Fruit fly (Drosophila melanogaster) whole organism, prepupa: Measurements from ENCODE around the gene Atg13.

Experiments used
- Blimp-1 ChIP-seq: fragments of 200-800 bp; sonication (Bioruptor generic); optimal IDR thresholded peaks from 3 replicates; lab custom pipeline; 2017; ENCODE audit warnings: missing biosample characterization, missing genetic modification characterization, mild to moderate bottlenecking, moderate library complexity, missing genetic modification reagents
- CG11294 ChIP-seq: fragments of 200-800 bp; sonication (Bioruptor generic); IDR thresholded peaks from 2 replicates; pipeline ENCODE4 v1.3.6; 2022; ENCODE audit warnings: missing biosample characterization, missing genetic modification characterization
- CG11902 ChIP-seq: fragments of 200-800 bp; sonication (Bioruptor generic); optimal IDR thresholded peaks from 3 replicates; lab custom pipeline; 2016; ENCODE audit warnings: missing biosample characterization, missing genetic modification characterization
- CG15336 ChIP-seq: fragments of 200-800 bp; sonication (Bioruptor generic); IDR thresholded peaks from 2 replicates; pipeline ENCODE4 v1.3.6; 2022; ENCODE audit warnings: missing biosample characterization, missing genetic modification characterization
- CG1621 ChIP-seq: fragments of 200-800 bp; sonication (Bioruptor generic); optimal IDR thresholded peaks from 3 replicates; lab custom pipeline; 2018; ENCODE audit warnings: missing biosample characterization, mild to moderate bottlenecking, missing genetic modification characterization
- CG32006 ChIP-seq: fragments of 200-800 bp; sonication (Bioruptor generic); optimal IDR thresholded peaks from 3 replicates; lab custom pipeline; 2017; ENCODE audit warnings: missing biosample characterization, mild to moderate bottlenecking, missing genetic modification characterization
- CG34406 ChIP-seq: fragments of 200-800 bp; sonication (Bioruptor generic); optimal IDR thresholded peaks from 3 replicates; lab custom pipeline; 2016; ENCODE audit warnings: missing biosample characterization, missing genetic modification characterization
- CG6163 ChIP-seq: fragments of 200-800 bp; sonication (Bioruptor generic); IDR thresholded peaks from 3 replicates; pipeline ENCODE4 v1.3.6; 2022; ENCODE audit warnings: missing biosample characterization, missing genetic modification characterization
- CG6276 ChIP-seq: fragments of 200-800 bp; sonication (Bioruptor generic); optimal IDR thresholded peaks from 2 replicates; lab custom pipeline; 2017; ENCODE audit warnings: missing biosample characterization, mild to moderate bottlenecking, missing genetic modification characterization
- CG6854 ChIP-seq: fragments of 200-800 bp; sonication (Bioruptor generic); optimal IDR thresholded peaks from 2 replicates; lab custom pipeline; 2017; ENCODE audit warnings: missing biosample characterization, mild to moderate bottlenecking, missing genetic modification characterization
- CG8119 ChIP-seq: fragments of 200-800 bp; sonication (Bioruptor generic); IDR thresholded peaks from 3 replicates; pipeline ENCODE4 v1.3.6; 2022; ENCODE audit warnings: missing biosample characterization, missing genetic modification characterization
- CG9139 ChIP-seq: fragments of 200-800 bp; sonication (Bioruptor generic); optimal IDR thresholded peaks from 3 replicates; lab custom pipeline; 2017; ENCODE audit warnings: missing biosample characterization, mild to moderate bottlenecking, missing genetic modification characterization
- Eip78C ChIP-seq: fragments of 200-800 bp; sonication (Bioruptor generic); peaks from one replicate; lab custom pipeline; 2016; ENCODE audit warnings: missing biosample characterization, missing genetic modification characterization
- Ets96B ChIP-seq: fragments of 200-800 bp; optimal IDR thresholded peaks from 2 replicates; lab custom pipeline; 2019; ENCODE audit warnings: missing biosample characterization, mild to moderate bottlenecking, missing genetic modification characterization, moderate library complexity
- Gug ChIP-seq: fragments of 200-800 bp; sonication (Bioruptor generic); IDR thresholded peaks from 2 replicates; pipeline ENCODE4 v1.3.6; 2022; ENCODE audit warnings: missing biosample characterization, missing genetic modification characterization
- Hr38 ChIP-seq: sonication (Bioruptor generic); optimal IDR thresholded peaks from 2 replicates; lab custom pipeline; 2016; ENCODE audit warnings: missing biosample characterization, missing genetic modification characterization
- Hr4 ChIP-seq: fragments of 200-800 bp; sonication (Bioruptor generic); optimal IDR thresholded peaks from 3 replicates; lab custom pipeline; 2016; ENCODE audit warnings: missing biosample characterization, missing genetic modification characterization
- Smox ChIP-seq: fragments of 200-800 bp; sonication (Bioruptor generic); optimal IDR thresholded peaks from 3 replicates; lab custom pipeline; 2016; ENCODE audit warnings: missing biosample characterization, missing genetic modification characterization
- Sox102F ChIP-seq: fragments of 200-800 bp; sonication (Bioruptor generic); optimal IDR thresholded peaks from 2 replicates; lab custom pipeline; 2016; ENCODE audit warnings: missing biosample characterization, mild to moderate bottlenecking, missing genetic modification characterization
- Sox14 ChIP-seq: fragments of 200-800 bp; sonication (Bioruptor generic); optimal IDR thresholded peaks from 3 replicates; lab custom pipeline; 2016; ENCODE audit warnings: missing biosample characterization, missing genetic modification characterization
- achi ChIP-seq: fragments of 200-800 bp; sonication (Bioruptor generic); optimal IDR thresholded peaks from 3 replicates; lab custom pipeline; 2016; ENCODE audit warnings: missing biosample characterization, missing genetic modification characterization
- acj6 ChIP-seq: fragments of 200-800 bp; sonication (Bioruptor generic); optimal IDR thresholded peaks from 3 replicates; lab custom pipeline; 2016; ENCODE audit warnings: missing biosample characterization, missing genetic modification characterization
- cyc ChIP-seq: fragments of 200-800 bp; sonication (Bioruptor generic); optimal IDR thresholded peaks from 3 replicates; lab custom pipeline; 2016; ENCODE audit warnings: missing biosample characterization, missing genetic modification characterization
- dsx ChIP-seq: fragments of 200-800 bp; optimal IDR thresholded peaks from 3 replicates; lab custom pipeline; 2019; ENCODE audit warnings: missing biosample characterization, mild to moderate bottlenecking, missing genetic modification characterization, moderate library complexity; ENCODE audit not compliant: poor library complexity, severe bottlenecking
- esn ChIP-seq: fragments of 200-800 bp; sonication (Bioruptor generic); optimal IDR thresholded peaks from 2 replicates; lab custom pipeline; 2016; ENCODE audit warnings: missing biosample characterization, mild to moderate bottlenecking, missing genetic modification characterization, moderate library complexity
- fd59A ChIP-seq: fragments of 200-800 bp; sonication (Bioruptor generic); optimal IDR thresholded peaks from 2 replicates; lab custom pipeline; 2017; ENCODE audit warnings: missing biosample characterization, mild to moderate bottlenecking, missing genetic modification characterization, missing genetic modification reagents
- fd85E ChIP-seq: fragments of 200-800 bp; sonication (Bioruptor generic); optimal IDR thresholded peaks from 3 replicates; lab custom pipeline; 2016; ENCODE audit warnings: missing biosample characterization, missing genetic modification characterization
- fkh ChIP-seq: fragments of 200-800 bp; sonication (Bioruptor generic); optimal IDR thresholded peaks from 3 replicates; lab custom pipeline; 2017; ENCODE audit warnings: missing biosample characterization, mild to moderate bottlenecking, missing genetic modification characterization, moderate library complexity
- net ChIP-seq: fragments of 200-800 bp; sonication (Bioruptor generic); optimal IDR thresholded peaks from 3 replicates; lab custom pipeline; 2016; ENCODE audit warnings: missing biosample characterization, missing genetic modification characterization
- spab ChIP-seq: fragments of 200-800 bp; sonication (Bioruptor generic); optimal IDR thresholded peaks from 2 replicates; lab custom pipeline; 2017; ENCODE audit warnings: missing biosample characterization, mild to moderate bottlenecking, missing genetic modification characterization, missing genetic modification reagents
- ss ChIP-seq, 2 experiments: fragments of 200-800 bp; sonication (Bioruptor generic); optimal IDR thresholded peaks; 2 replicates in 1 of 2; 3 replicates in 1 of 2; lab custom pipeline; 2017 to 2018; ENCODE audit warnings: mild to moderate bottlenecking in 2 of 2, missing biosample characterization in 2 of 2, missing genetic modification characterization in 2 of 2, moderate library complexity in 1 of 2
- svp ChIP-seq: fragments of 200-800 bp; sonication (Bioruptor generic); peaks from one replicate; lab custom pipeline; 2016; ENCODE audit warnings: missing biosample characterization, missing genetic modification characterization
- topi ChIP-seq: fragments of 200-800 bp; sonication (Bioruptor generic); optimal IDR thresholded peaks from 3 replicates; lab custom pipeline; 2016; ENCODE audit warnings: missing biosample characterization, missing genetic modification characterization

Atg13 gene

dm6 chr3R:8306927-8307261 lies 42.7 kb upstream of the Atg13 start:
- TF ChIP-seq CG11902 (GFP tag; lab: Kevin White, UChicago) = no peak
- TF ChIP-seq CG8119 = no peak
- TF ChIP-seq CG9139 (GFP tag; lab: Kevin White, UChicago) = no peak
- no peak for TF ChIP-seq Hr4 (GFP tag; lab: Kevin White, UChicago)
- no peak for TF ChIP-seq svp (GFP tag; lab: Kevin White, UChicago)
- TF ChIP-seq fkh = no peak

dm6 chr3R:8307283-8307682 lies 42.3 kb upstream of the Atg13 start:
- TF ChIP-seq fd59A (GFP tag; lab: Kevin White, UChicago) (no peak), dsx (no peak), esn (no peak)

dm6 chr3R:8308515-8308959 lies 41.1 kb upstream of the Atg13 start, which contains the start of gene tex:
Gene tex, minus strand, starts transcription at chr3R:8308645.
- TF ChIP-seq spab (GFP tag; lab: Kevin White, UChicago) (no peak), CG32006 (GFP tag; lab: Kevin White, UChicago) (no peak), Eip78C (GFP tag; lab: Kevin White, UChicago) (peak; percentile 34), CG6854 (GFP tag; lab: Kevin White, UChicago) (no peak), cyc (no peak), CG15336 (GFP tag; lab: Robert Waterston, UW) (no peak), topi (GFP tag; lab: Kevin White, UChicago) (no peak), CG34406 (GFP tag; lab: Kevin White, UChicago) (no peak), Hr4 (GFP tag; lab: Kevin White, UChicago) (no peak), fkh (peak; percentile 72), CG11902 (GFP tag; lab: Kevin White, UChicago) (no peak), Sox14 (no peak), Sox102F (no peak), CG6276 (GFP tag; lab: Kevin White, UChicago) (no peak), CG1621 (tag; lab: Kevin White, UChicago) (no peak), ss (GFP tag; optimal IDR thresholded peaks at IDR 0.05; lab: Kevin White, UChicago) (no peak)

dm6 chr3R:8310678-8311077 lies 38.9 kb upstream of the Atg13 start, which contains the start of gene CG11693:
Gene CG11693, minus strand, starts transcription at chr3R:8310778.
- TF ChIP-seq Blimp-1 (GFP tag; lab: Kevin White, UChicago) (no peak), CG8119 (no peak)

- TF ChIP-seq net (GFP tag; lab: Kevin White, UChicago) = no peak
- TF ChIP-seq CG6163 (GFP tag; lab: Robert Waterston, UW) = no peak
- no peak for TF ChIP-seq acj6
- TF ChIP-seq CG11902 (GFP tag; lab: Kevin White, UChicago) = no peak
- no peak for TF ChIP-seq Hr38 (GFP tag; lab: Kevin White, UChicago)
- TF ChIP-seq CG11294 (GFP tag; lab: Robert Waterston, UW) = no peak
- no peak for TF ChIP-seq achi (GFP tag; lab: Kevin White, UChicago)
- TF ChIP-seq fd85E (GFP tag; lab: Kevin White, UChicago) = no peak
- no peak for TF ChIP-seq Smox
These were observed 37.6 kb upstream of the Atg13 start, which contains the start of the genes CG11694 and CG11698 for dm6 chr3R:8312037-8312436. Gene CG11694, minus strand, starts transcription at chr3R:8312137. Gene CG11698, plus strand, starts transcription at chr3R:8312188.

dm6 chr3R:8313038-8313437 lies 36.6 kb upstream of the Atg13 start, which contains the start of gene CG7483:
Gene CG7483, plus strand, starts transcription at chr3R:8313208.
- TF ChIP-seq Eip78C (GFP tag; lab: Kevin White, UChicago) (peak; percentile 52), fd85E (GFP tag; lab: Kevin White, UChicago) (no peak), dsx (no peak), Gug (GFP tag; lab: Robert Waterston, UW) (no peak), Ets96B (no peak)
